Fruit fly (Drosophila melanogaster): ENCODE results near the gene Nep6.

Nep6 gene

dm6 chrX:12753602-12754347, 47.7 kb upstream of the Nep6 start (continued):
- TF ChIP-seq Blimp-1 (GFP tag; optimal IDR thresholded peaks at IDR 0.05) (no peak), spab (GFP tag; optimal IDR thresholded peaks at IDR 0.05) (peak; percentile 28)

- TF ChIP-seq lz (GFP tag; optimal IDR thresholded peaks at IDR 0.05) (peak; percentile 98), Smox (GFP tag; optimal IDR thresholded peaks at IDR 0.05) (peak; percentile 96), CG6808 (GFP tag; optimal IDR thresholded peaks at IDR 0.05) (peak; percentile 97), spab (GFP tag; optimal IDR thresholded peaks at IDR 0.05) (peak; percentile 97), CG10631 (GFP tag; optimal IDR thresholded peaks at IDR 0.05) (peak; percentile 99), Sox15 (GFP tag; optimal IDR thresholded peaks at IDR 0.05) (peak; percentile 98), svp (GFP tag) (peak; percentile 93), Eip93F (GFP tag; optimal IDR thresholded peaks at IDR 0.05) (peak; percentile 94), Lpt (GFP tag; optimal IDR thresholded peaks at IDR 0.05) (peak; percentile 94), esn (GFP tag; optimal IDR thresholded peaks at IDR 0.05) (peak; percentile 97), CG1621 (tag; optimal IDR thresholded peaks at IDR 0.05) (peak; percentile 97), CG11762 (GFP tag; optimal IDR thresholded peaks at IDR 0.05; ENCODE audit: insufficient read depth) (peak; percentile 99), CG34406 (GFP tag; optimal IDR thresholded peaks at IDR 0.05) (peak; percentile 98), CG32006 (GFP tag; optimal IDR thresholded peaks at IDR 0.05) (peak; percentile 98), CG4318 (GFP tag; optimal IDR thresholded peaks at IDR 0.05) (peak; percentile 96), OdsH (GFP tag; optimal IDR thresholded peaks at IDR 0.05) (peak; percentile 99), fd85E (GFP tag; optimal IDR thresholded peaks at IDR 0.05) (peak; percentile 90), Sox14 (GFP tag; optimal IDR thresholded peaks at IDR 0.05) (peak; percentile 96), CG15336 (GFP tag; IDR thresholded peaks at IDR 0.05) (peak; percentile 99), ss (GFP tag; optimal IDR thresholded peaks at IDR 0.05) (peak; percentile 95 to 97), Hr38 (GFP tag; optimal IDR thresholded peaks at IDR 0.05) (peak; percentile 38), CG9139 (GFP tag; optimal IDR thresholded peaks at IDR 0.05) (peak; percentile 94), CG8632 (GFP tag; optimal IDR thresholded peaks at IDR 0.05) (peak; percentile 98), Met (GFP tag; optimal IDR thresholded peaks at IDR 0.05) (peak; percentile 96), Ets96B (tag; optimal IDR thresholded peaks at IDR 0.05) (peak; percentile 98), fkh (GFP tag; optimal IDR thresholded peaks at IDR 0.05) (no peak), CG6792 (GFP tag; optimal IDR thresholded peaks at IDR 0.05) (peak; percentile 98), acj6 (GFP tag; optimal IDR thresholded peaks at IDR 0.05) (peak; percentile 99), topi (GFP tag; optimal IDR thresholded peaks at IDR 0.05) (peak; percentile 98), CG11902 (GFP tag; optimal IDR thresholded peaks at IDR 0.05) (peak; percentile 98), CG8119 (GFP tag; IDR thresholded peaks at IDR 0.05) (peak; percentile 99), CG3032 (tag; optimal IDR thresholded peaks at IDR 0.05) (peak; percentile 98), CG8319 (GFP tag; optimal IDR thresholded peaks at IDR 0.05) (peak; percentile 98), CG3919 (GFP tag; optimal IDR thresholded peaks at IDR 0.05) (peak; percentile 99), Eip75B (GFP tag; optimal IDR thresholded peaks at IDR 0.05) (peak; percentile 98), CG6276 (GFP tag; optimal IDR thresholded peaks at IDR 0.05) (peak; percentile 95), fd59A (GFP tag; optimal IDR thresholded peaks at IDR 0.05) (peak; percentile 98), vri (GFP tag; optimal IDR thresholded peaks at IDR 0.05) (peak; percentile 78), Hr4 (GFP tag; optimal IDR thresholded peaks at IDR 0.05) (peak; percentile 97), Hr39 (GFP tag; optimal IDR thresholded peaks at IDR 0.05) (peak; percentile 97), Ets21C (GFP tag; optimal IDR thresholded peaks at IDR 0.05) (peak; percentile 94), dsx (GFP tag; optimal IDR thresholded peaks at IDR 0.05; ENCODE audit: poor library complexity, severe bottlenecking) (peak; percentile 96), cyc (GFP tag; optimal IDR thresholded peaks at IDR 0.05) (peak; percentile 98), CG7368 (GFP tag; optimal IDR thresholded peaks at IDR 0.05) (peak; percentile 97), pdm3 (GFP tag; optimal IDR thresholded peaks at IDR 0.05) (peak; percentile 98), CG16779 (tag; optimal IDR thresholded peaks at IDR 0.05) (peak; percentile 92), CG11294 (GFP tag; IDR thresholded peaks at IDR 0.05) (peak; percentile 99)
These were observed 47.1 kb upstream of the Nep6 start for dm6 chrX:12754348-12754733.

Data from whole organism, prepupa.